Fruit fly (Drosophila melanogaster) whole organism, embryonic: ENCODE results near the gene CG10470.

Source experiments
- Awh ChIP-seq: fragments of 200-800 bp; sonication (Bioruptor generic); IDR thresholded peaks from 2 replicates; pipeline ENCODE4, ENCODE4 v1.3.6; 2022; ENCODE audit warnings: missing biosample characterization, missing genetic modification characterization
- CG10147 ChIP-seq: fragments of 200-800 bp; sonication (Bioruptor generic); optimal IDR thresholded peaks from 2 replicates; lab custom pipeline; 2019; ENCODE audit warnings: missing biosample characterization, mild to moderate bottlenecking, missing genetic modification characterization, moderate library complexity
- CG10565 ChIP-seq: fragments of 200-800 bp; sonication (Bioruptor generic); optimal IDR thresholded peaks from 3 replicates; lab custom pipeline; 2016; ENCODE audit warnings: missing biosample characterization, mild to moderate bottlenecking, missing genetic modification characterization
- CG12071 ChIP-seq: fragments of 200-800 bp; sonication (Bioruptor generic); optimal IDR thresholded peaks from 3 replicates; lab custom pipeline; 2018; ENCODE audit warnings: missing biosample characterization, mild to moderate bottlenecking, missing genetic modification characterization
- CG13296 ChIP-seq: fragments of 200-800 bp; sonication (Bioruptor generic); optimal IDR thresholded peaks from 3 replicates; lab custom pipeline; 2018; ENCODE audit warnings: missing biosample characterization, mild to moderate bottlenecking, missing genetic modification characterization
- CG13424 ChIP-seq: fragments of 200-800 bp; sonication (Bioruptor generic); optimal IDR thresholded peaks from 2 replicates; lab custom pipeline; 2019; ENCODE audit warnings: missing biosample characterization, mild to moderate bottlenecking, missing genetic modification characterization, moderate library complexity
- CG1647 ChIP-seq: fragments of 200-800 bp; sonication (Bioruptor generic); optimal IDR thresholded peaks from 3 replicates; lab custom pipeline; 2016; ENCODE audit warnings: missing biosample characterization, missing genetic modification characterization
- CG16813 ChIP-seq: fragments of 200-800 bp; sonication (Bioruptor generic); IDR thresholded peaks from 3 replicates; pipeline ENCODE4 v1.3.6; 2022; ENCODE audit warnings: missing biosample characterization, missing genetic modification characterization; ENCODE audit not compliant: partially characterized antibody
- CG17186 ChIP-seq: fragments of 200-800 bp; sonication (Bioruptor generic); optimal IDR thresholded peaks from 3 replicates; lab custom pipeline; 2017; ENCODE audit warnings: missing biosample characterization, missing genetic modification reagents, missing genetic modification characterization
- CG2120 ChIP-seq: fragments of 200-800 bp; sonication (Bioruptor generic); optimal IDR thresholded peaks from 3 replicates; lab custom pipeline; 2016; ENCODE audit warnings: missing biosample characterization, missing genetic modification characterization
- CG2875 ChIP-seq: fragments of 200-800 bp; sonication (Bioruptor generic); optimal IDR thresholded peaks from 2 replicates; lab custom pipeline; 2017; ENCODE audit warnings: missing biosample characterization, mild to moderate bottlenecking, missing genetic modification characterization, missing genetic modification reagents
- CG30431 ChIP-seq: fragments of 200-800 bp; sonication (Bioruptor generic); optimal IDR thresholded peaks from 2 replicates; lab custom pipeline; 2017; ENCODE audit warnings: missing biosample characterization, missing genetic modification characterization
- CG4282 ChIP-seq: fragments of 200-800 bp; sonication (Bioruptor generic); optimal IDR thresholded peaks from 2 replicates; lab custom pipeline; 2016; ENCODE audit warnings: missing biosample characterization, missing genetic modification characterization
- CG4424 ChIP-seq: fragments of 200-800 bp; sonication (Bioruptor generic); optimal IDR thresholded peaks from 3 replicates; lab custom pipeline; 2016; ENCODE audit warnings: missing biosample characterization, missing genetic modification characterization
- CG4854 ChIP-seq: fragments of 200-800 bp; sonication (Bioruptor generic); optimal IDR thresholded peaks from 2 replicates; lab custom pipeline; 2016; ENCODE audit warnings: missing biosample characterization, missing genetic modification characterization, inconsistent platforms
- CG5245 ChIP-seq: fragments of 200-800 bp; sonication (Bioruptor generic); optimal IDR thresholded peaks from 3 replicates; lab custom pipeline; 2016; ENCODE audit warnings: missing biosample characterization, missing genetic modification characterization
- CG6683 ChIP-seq: fragments of 200-800 bp; sonication (Bioruptor generic); optimal IDR thresholded peaks from 2 replicates; lab custom pipeline; 2017; ENCODE audit warnings: missing biosample characterization, mild to moderate bottlenecking, missing genetic modification characterization, missing genetic modification reagents
- CG8281 ChIP-seq: fragments of 200-800 bp; sonication (Bioruptor generic); optimal IDR thresholded peaks from 2 replicates; lab custom pipeline; 2018; ENCODE audit warnings: missing biosample characterization, mild to moderate bottlenecking, missing genetic modification characterization, moderate library complexity
- CG8290 ChIP-seq, 3 experiments: fragments of 200-800 bp; sonication (Bioruptor generic); optimal IDR thresholded peaks; 2 replicates each; lab custom pipeline; 2016 to 2019; ENCODE audit warnings: missing biosample characterization in 3 of 3, missing genetic modification characterization in 3 of 3, mild to moderate bottlenecking in 2 of 3, moderate library complexity in 1 of 3
- CG9609 ChIP-seq: fragments of 200-800 bp; sonication (Bioruptor generic); optimal IDR thresholded peaks from 3 replicates; lab custom pipeline; 2016; ENCODE audit warnings: missing biosample characterization, missing genetic modification characterization
- CG9727 ChIP-seq: fragments of 200-800 bp; sonication (Bioruptor generic); optimal IDR thresholded peaks from 3 replicates; lab custom pipeline; 2017; ENCODE audit warnings: missing biosample characterization, mild to moderate bottlenecking, missing genetic modification characterization
- CoRest ChIP-seq: fragments of 200-800 bp; sonication (Bioruptor generic); optimal IDR thresholded peaks from 3 replicates; lab custom pipeline; 2018; ENCODE audit warnings: missing biosample characterization, mild to moderate bottlenecking, missing genetic modification characterization, moderate library complexity
- D19A ChIP-seq: fragments of 200-800 bp; optimal IDR thresholded peaks from 3 replicates; lab custom pipeline; 2019; ENCODE audit warnings: missing biosample characterization, mild to moderate bottlenecking, missing genetic modification characterization, moderate library complexity
- Dref ChIP-seq: fragments of 200-800 bp; sonication (Bioruptor generic); IDR thresholded peaks from 2 replicates; pipeline ENCODE4 v1.3.6; 2022; ENCODE audit warnings: missing biosample characterization, missing genetic modification characterization
- Elba2 ChIP-seq: fragments of 200-800 bp; sonication (Bioruptor generic); optimal IDR thresholded peaks from 3 replicates; lab custom pipeline; 2016; ENCODE audit warnings: missing biosample characterization, missing genetic modification characterization
- HHEX ChIP-seq: fragments of 200-800 bp; sonication (Bioruptor generic); optimal IDR thresholded peaks from 3 replicates; lab custom pipeline; 2017; ENCODE audit warnings: missing biosample characterization, mild to moderate bottlenecking, missing genetic modification characterization, missing genetic modification reagents
- HmgD ChIP-seq: fragments of 200-800 bp; sonication (Bioruptor generic); optimal IDR thresholded peaks from 3 replicates; lab custom pipeline; 2016; ENCODE audit warnings: missing biosample characterization, missing genetic modification characterization
- MESR4 ChIP-seq: fragments of 200-800 bp; sonication (Bioruptor generic); optimal IDR thresholded peaks from 2 replicates; lab custom pipeline; 2018; ENCODE audit warnings: missing biosample characterization, mild to moderate bottlenecking, missing genetic modification characterization, moderate library complexity
- Rx ChIP-seq: fragments of 200-800 bp; sonication (Bioruptor generic); IDR thresholded peaks from 2 replicates; pipeline ENCODE4 v1.3.6; 2022; ENCODE audit warnings: missing biosample characterization, missing genetic modification characterization
- Side ChIP-seq: fragments of 200-800 bp; sonication (Bioruptor generic); optimal IDR thresholded peaks from 2 replicates; lab custom pipeline; 2016; ENCODE audit warnings: missing biosample characterization, missing genetic modification characterization
- bowl ChIP-seq: fragments of 200-800 bp; sonication (Bioruptor generic); IDR thresholded peaks from 2 replicates; pipeline ENCODE4 v1.3.6; 2022; ENCODE audit warnings: missing biosample characterization, missing genetic modification characterization
- br ChIP-seq: fragments of >200 bp; optimal IDR thresholded peaks from 2 replicates; lab custom pipeline; 2017
- dmrt99B ChIP-seq: fragments of 200-800 bp; sonication (Bioruptor generic); optimal IDR thresholded peaks from 2 replicates; lab custom pipeline; 2018; ENCODE audit warnings: missing biosample characterization, mild to moderate bottlenecking, missing genetic modification characterization, moderate library complexity
- esg ChIP-seq: fragments of 200-800 bp; sonication (Bioruptor generic); conservative IDR thresholded peaks from 2 replicates; pipeline ENCODE4 v1.3.6; 2022; ENCODE audit warnings: missing biosample characterization, missing genetic modification characterization
- fd3F ChIP-seq: fragments of 200-800 bp; sonication (Bioruptor generic); optimal IDR thresholded peaks from 2 replicates; lab custom pipeline; 2018; ENCODE audit warnings: missing biosample characterization, mild to moderate bottlenecking, missing genetic modification characterization, moderate library complexity
- fru ChIP-seq: fragments of >200 bp; optimal IDR thresholded peaks from 2 replicates; lab custom pipeline; 2017
- gce ChIP-seq: fragments of 200-800 bp; sonication (Bioruptor generic); IDR thresholded peaks from 3 replicates; pipeline ENCODE4 v1.3.6; 2022; ENCODE audit warnings: missing biosample characterization, missing genetic modification characterization
- hbn ChIP-seq: fragments of 200-800 bp; sonication (Bioruptor generic); IDR thresholded peaks from 2 replicates; pipeline ENCODE4 v1.3.6; 2022; ENCODE audit warnings: missing biosample characterization, missing genetic modification characterization; ENCODE audit not compliant: partially characterized antibody
- jigr1 ChIP-seq: fragments of 200-800 bp; sonication (Bioruptor generic); IDR thresholded peaks from 3 replicates; pipeline ENCODE4 v1.3.6; 2022; ENCODE audit warnings: missing biosample characterization, missing genetic modification characterization
- luna ChIP-seq: fragments of 200-800 bp; sonication (Bioruptor generic); optimal IDR thresholded peaks from 2 replicates; lab custom pipeline; 2016; ENCODE audit warnings: missing biosample characterization, missing genetic modification characterization
- nmo ChIP-seq: fragments of 200-800 bp; sonication (Bioruptor generic); optimal IDR thresholded peaks from 2 replicates; lab custom pipeline; 2018; ENCODE audit warnings: missing biosample characterization, mild to moderate bottlenecking, missing genetic modification characterization, moderate library complexity
- oc ChIP-seq: fragments of 200-800 bp; sonication (Bioruptor generic); optimal IDR thresholded peaks from 2 replicates; lab custom pipeline; 2018; ENCODE audit warnings: missing biosample characterization, mild to moderate bottlenecking, missing genetic modification characterization, moderate library complexity
- pita ChIP-seq: fragments of 200-800 bp; sonication (Bioruptor generic); optimal IDR thresholded peaks from 2 replicates; lab custom pipeline; 2017; ENCODE audit warnings: missing biosample characterization, mild to moderate bottlenecking, missing genetic modification characterization
- ro ChIP-seq: fragments of 200-800 bp; sonication (Bioruptor generic); IDR thresholded peaks from 2 replicates; pipeline ENCODE4 v1.3.6; 2022; ENCODE audit warnings: missing biosample characterization, missing genetic modification characterization
- sima ChIP-seq: fragments of 200-800 bp; sonication (Bioruptor generic); optimal IDR thresholded peaks from 2 replicates; lab custom pipeline; 2016; ENCODE audit warnings: missing biosample characterization, missing genetic modification characterization
- sisA ChIP-seq: fragments of 200-800 bp; sonication (Bioruptor generic); IDR thresholded peaks from 2 replicates; pipeline ENCODE4 v1.3.6; 2022; ENCODE audit warnings: missing biosample characterization, missing genetic modification characterization
- trem ChIP-seq: fragments of 200-800 bp; optimal IDR thresholded peaks from 3 replicates; lab custom pipeline; 2019; ENCODE audit warnings: missing biosample characterization, mild to moderate bottlenecking, missing genetic modification characterization, moderate library complexity
- trh ChIP-seq: fragments of 200-800 bp; sonication (Bioruptor generic); optimal IDR thresholded peaks from 2 replicates; lab custom pipeline; 2016; ENCODE audit warnings: missing biosample characterization, missing genetic modification characterization
- unc-4 ChIP-seq: fragments of 200-800 bp; sonication (Bioruptor generic); IDR thresholded peaks from 2 replicates; pipeline ENCODE4 v1.3.6; 2022; ENCODE audit warnings: missing biosample characterization, missing genetic modification characterization; ENCODE audit not compliant: partially characterized antibody
- vnd ChIP-seq: fragments of 200-800 bp; sonication (Bioruptor generic); IDR thresholded peaks from 3 replicates; pipeline ENCODE4 v1.3.6; 2022; ENCODE audit warnings: missing biosample characterization, missing genetic modification characterization; ENCODE audit not compliant: partially characterized antibody
- yki ChIP-seq: fragments of >200 bp; optimal IDR thresholded peaks from 3 replicates; lab custom pipeline; 2018

Gene CG10470

DNA sequence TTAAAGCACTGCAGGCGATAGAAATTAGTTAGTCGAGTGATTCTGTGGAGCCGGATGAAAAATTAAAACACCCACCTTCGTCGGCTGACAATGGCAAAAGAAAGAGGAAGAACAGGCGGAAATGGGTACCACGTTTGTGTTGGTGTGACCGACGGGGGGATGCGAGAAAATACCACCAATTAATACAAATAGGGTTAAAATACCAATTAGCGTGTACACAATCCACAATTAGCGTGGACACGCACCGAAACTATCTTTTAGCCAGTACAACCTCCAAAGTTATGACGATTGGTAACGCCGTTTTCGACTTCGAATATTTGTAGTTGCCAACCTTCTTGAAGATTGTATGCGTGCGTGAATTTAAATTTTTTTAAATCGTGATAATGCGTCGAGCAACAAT, 39.7 kb upstream of the CG10470 start, which contains the start of gene RpL30 (continued):
- TF ChIP-seq trh (GFP tag; lab: Kevin White, UChicago) = peak; percentile 80
- peak; percentile 87 for TF ChIP-seq CG4282 (GFP tag; lab: Kevin White, UChicago)
- TF ChIP-seq CG10565 (GFP tag; lab: Kevin White, UChicago) = peak; percentile 35
- peak; percentile 82 for TF ChIP-seq CoRest (tag; lab: Kevin White, UChicago)
- TF ChIP-seq dmrt99B (tag; lab: Kevin White, UChicago) = peak; percentile 76
- TF ChIP-seq esg (GFP tag; lab: Robert Waterston, UW) = 0 out of 2 replicates have a peak, but pooled peaks have one; percentile 39
- peak; percentile 93 for TF ChIP-seq luna (GFP tag; lab: Kevin White, UChicago)
- TF ChIP-seq CG13296 (GFP tag; lab: Kevin White, UChicago) = peak; percentile 94
- peak; percentile 95 for TF ChIP-seq CG9727 (GFP tag; lab: Kevin White, UChicago)
- peak; percentile 95 for TF ChIP-seq HHEX
- TF ChIP-seq Awh (GFP tag; lab: Robert Waterston, UW) = peak; percentile 80
- no peak for TF ChIP-seq yki (lab: Kevin White, UChicago)
- TF ChIP-seq bowl = peak; percentile 71
- peak; percentile 70 for TF ChIP-seq Elba2
- peak; percentile 68 for TF ChIP-seq unc-4 (GFP tag; lab: Robert Waterston, UW)
- TF ChIP-seq gce (GFP tag; lab: Robert Waterston, UW) = peak; percentile 94
- peak; percentile 73 for TF ChIP-seq fd3F
- peak; percentile 83 for TF ChIP-seq CG17186 (GFP tag; lab: Kevin White, UChicago)
- peak; percentile 64 for TF ChIP-seq sima (GFP tag; lab: Kevin White, UChicago)
- peak; percentile 85 for TF ChIP-seq CG10147
- no peak for TF ChIP-seq br (lab: Kevin White, UChicago)
- TF ChIP-seq jigr1 = no peak
- TF ChIP-seq CG9609 = peak; percentile 92
- peak; percentile 52 for TF ChIP-seq Dref (GFP tag; lab: Robert Waterston, UW)
- peak; percentile 56 for TF ChIP-seq sisA
- no peak for TF ChIP-seq fru (lab: Kevin White, UChicago)
- TF ChIP-seq CG13424 (tag; lab: Kevin White, UChicago) = peak; percentile 70
- TF ChIP-seq Side (GFP tag; lab: Kevin White, UChicago) = peak; percentile 93
- peak; percentile 79 for TF ChIP-seq CG30431
- TF ChIP-seq MESR4 (GFP tag; lab: Kevin White, UChicago) = peak; percentile 100
- TF ChIP-seq CG8290 (GFP tag; optimal IDR thresholded peaks at IDR 0.05; lab: Kevin White, UChicago) = peak; percentile 90
- TF ChIP-seq CG8290 (tag; optimal IDR thresholded peaks at IDR 0.05; lab: Kevin White, UChicago) = peak; percentile 84 to 98
- TF ChIP-seq vnd (GFP tag; lab: Robert Waterston, UW) = no peak
- TF ChIP-seq D19A (tag; lab: Kevin White, UChicago) = peak; percentile 45
- TF ChIP-seq CG4854 (GFP tag; lab: Kevin White, UChicago) = peak; percentile 98
- peak; percentile 92 for TF ChIP-seq trem (tag; lab: Kevin White, UChicago)
- TF ChIP-seq nmo (GFP tag; lab: Kevin White, UChicago) = peak; percentile 88
- TF ChIP-seq ro (GFP tag; lab: Robert Waterston, UW) = peak; percentile 44; the same call in 1 of the 2 replicates
- TF ChIP-seq CG6683 (GFP tag; lab: Kevin White, UChicago) = peak; percentile 92
- peak; percentile 100 for TF ChIP-seq pita (GFP tag; lab: Kevin White, UChicago)
- TF ChIP-seq CG2875 = peak; percentile 92
- TF ChIP-seq Rx (GFP tag; lab: Robert Waterston, UW) = peak; percentile 84
- peak; percentile 58 for TF ChIP-seq hbn (GFP tag; lab: Robert Waterston, UW)
- peak; percentile 81 for TF ChIP-seq CG2120 (GFP tag; lab: Kevin White, UChicago)
- peak; percentile 83 for TF ChIP-seq CG4424 (GFP tag; lab: Kevin White, UChicago)
- peak; percentile 80 for TF ChIP-seq CG5245 (GFP tag; lab: Kevin White, UChicago)
- TF ChIP-seq CG8281 = peak; percentile 61
- TF ChIP-seq CG1647 (GFP tag; lab: Kevin White, UChicago) = peak; percentile 84
- peak; percentile 75 for TF ChIP-seq oc (tag; lab: Kevin White, UChicago)
- TF ChIP-seq CG16813 (GFP tag; lab: Robert Waterston, UW) = peak; percentile 54; the same call in 2 of the 3 replicates
- peak; percentile 96 for TF ChIP-seq HmgD
- peak; percentile 95 for TF ChIP-seq CG12071 (GFP tag; lab: Kevin White, UChicago)
